Worm (Caenorhabditis elegans) whole organism, L1 larva: Measurements from ENCODE around the gene chst-1.

Experiments
- C16A3.4 ChIP-seq: fragments of 150-350 bp; optimal IDR thresholded peaks from 2 replicates; lab custom pipeline; 2014; ENCODE audit warnings: missing biosample characterization, missing genetic modification characterization
- C34B4.2 ChIP-seq: sonication (generic microtip); optimal IDR thresholded peaks from 2 replicates; lab custom pipeline; 2017; ENCODE audit warnings: mild to moderate bottlenecking, missing genetic modification characterization, missing compliant biosample characterization
- F16B12.6 ChIP-seq: fragments of 150-350 bp; optimal IDR thresholded peaks from 2 replicates; lab custom pipeline; 2014; ENCODE audit warnings: missing biosample characterization, missing genetic modification characterization
- Y116A8C.19 ChIP-seq: sonication (generic microtip); optimal IDR thresholded peaks from 2 replicates; lab custom pipeline; 2016; ENCODE audit warnings: missing compliant biosample characterization, missing genetic modification characterization, borderline replicate concordance
- aha-1 ChIP-seq: fragments of 150-350 bp; optimal IDR thresholded peaks from 2 replicates; lab custom pipeline; 2014; ENCODE audit warnings: missing biosample characterization, missing genetic modification characterization
- alr-1 ChIP-seq: fragments of 200-800 bp; sonication (Bioruptor generic); optimal IDR thresholded peaks from 2 replicates; lab custom pipeline; 2018; ENCODE audit warnings: borderline replicate concordance, mild to moderate bottlenecking, missing genetic modification characterization, missing compliant biosample characterization
- aly-2 ChIP-seq: fragments of 150-350 bp; optimal IDR thresholded peaks from 2 replicates; lab custom pipeline; 2014; ENCODE audit warnings: missing biosample characterization, missing genetic modification characterization
- blmp-1 ChIP-seq: fragments of 150-350 bp; optimal IDR thresholded peaks from 2 replicates; lab custom pipeline; 2014; ENCODE audit warnings: missing biosample characterization, missing genetic modification characterization
- ceh-63 ChIP-seq: fragments of 200-800 bp; sonication (Bioruptor generic); optimal IDR thresholded peaks from 2 replicates; lab custom pipeline; 2018; ENCODE audit warnings: mild to moderate bottlenecking, missing genetic modification characterization, missing compliant biosample characterization
- ceh-82 ChIP-seq, 3 experiments: fragments of 150-350 bp in 1 of 3; sonication (generic microtip) in 2 of 3; optimal IDR thresholded peaks; 2 replicates each; lab custom pipeline; 2014 to 2017; ENCODE audit warnings: missing biosample characterization in 3 of 3, missing genetic modification characterization in 3 of 3
- ceh-88 ChIP-seq: fragments of 200-800 bp; sonication (Bioruptor generic); IDR thresholded peaks from 2 replicates; pipeline ENCODE4 v1.3.6; 2022; ENCODE audit warnings: missing genetic modification characterization, missing compliant biosample characterization
- ces-1 ChIP-seq: fragments of 150-350 bp; optimal IDR thresholded peaks from 2 replicates; lab custom pipeline; 2014; ENCODE audit warnings: missing biosample characterization, missing genetic modification reagents, missing genetic modification characterization
- dpl-1 ChIP-seq, 3 experiments: fragments of 150-350 bp in 2 of 3; sonication (generic microtip) in 1 of 3; optimal IDR thresholded peaks; 2 replicates each; lab custom pipeline; 2014 to 2017; ENCODE audit warnings: missing biosample characterization in 3 of 3, missing genetic modification characterization in 3 of 3, missing genetic modification reagents in 3 of 3
- dsc-1 ChIP-seq: sonication (generic microtip); optimal IDR thresholded peaks from 2 replicates; lab custom pipeline; 2016; ENCODE audit warnings: mild to moderate bottlenecking, missing genetic modification characterization, missing compliant biosample characterization
- efl-1 ChIP-seq, 4 experiments: fragments of 150-350 bp; optimal IDR thresholded peaks in 3 of 4; peaks in 1 of 4; 1 replicate in 1 of 4; 2 replicates in 3 of 4; lab custom pipeline; 2014; ENCODE audit warnings: missing biosample characterization in 2 of 4, missing genetic modification characterization in 2 of 4, missing genetic modification reagents in 2 of 4
- egl-27 ChIP-seq, 2 experiments: fragments of 150-350 bp in 1 of 2; sonication (generic microtip); optimal IDR thresholded peaks; 3 replicates each; lab custom pipeline; 2017 to 2018; ENCODE audit warnings: missing biosample characterization in 2 of 2, missing genetic modification characterization in 2 of 2, missing genetic modification reagents in 2 of 2
- elt-3 ChIP-seq, 6 experiments: fragments of 150-350 bp in 1 of 6; sonication (generic microtip); optimal IDR thresholded peaks; 2 replicates each; lab custom pipeline; 2017 to 2018; ENCODE audit warnings: missing biosample characterization in 6 of 6, missing genetic modification characterization in 6 of 6, inconsistent platforms in 1 of 6
- fkh-10 ChIP-seq: sonication (generic microtip); optimal IDR thresholded peaks from 2 replicates; lab custom pipeline; 2017; ENCODE audit warnings: missing biosample characterization, missing genetic modification reagents, missing genetic modification characterization
- fkh-4 ChIP-seq: sonication (generic microtip); optimal IDR thresholded peaks from 2 replicates; lab custom pipeline; 2016; ENCODE audit warnings: missing compliant biosample characterization, missing genetic modification characterization, borderline replicate concordance
- fkh-8 ChIP-seq: sonication (generic microtip); optimal IDR thresholded peaks from 2 replicates; lab custom pipeline; 2016; ENCODE audit warnings: mild to moderate bottlenecking, missing genetic modification characterization, missing compliant biosample characterization
- fos-1 ChIP-seq: fragments of 150-350 bp; optimal IDR thresholded peaks from 2 replicates; lab custom pipeline; 2014; ENCODE audit warnings: missing biosample characterization, missing genetic modification characterization
- hlh-17 ChIP-seq: fragments of 200-800 bp; sonication (Bioruptor generic); optimal IDR thresholded peaks from 2 replicates; lab custom pipeline; 2018; ENCODE audit warnings: missing genetic modification characterization, mild to moderate bottlenecking, missing compliant biosample characterization, moderate library complexity, borderline replicate concordance
- irx-1 ChIP-seq: sonication (generic microtip); optimal IDR thresholded peaks from 2 replicates; lab custom pipeline; 2016; ENCODE audit warnings: missing genetic modification characterization, missing compliant biosample characterization
- isw-1 ChIP-seq: fragments of 200-800 bp; sonication (Bioruptor generic); IDR thresholded peaks from 2 replicates; pipeline ENCODE4 v1.3.6; 2022; ENCODE audit warnings: missing genetic modification characterization, missing compliant biosample characterization
- jun-1 ChIP-seq: fragments of 150-350 bp; optimal IDR thresholded peaks from 2 replicates; lab custom pipeline; 2014; ENCODE audit warnings: missing biosample characterization, missing genetic modification reagents, missing genetic modification characterization
- lin-14 ChIP-seq: fragments of 200-800 bp; sonication (Bioruptor generic); optimal IDR thresholded peaks from 2 replicates; lab custom pipeline; 2018; ENCODE audit warnings: mild to moderate bottlenecking, missing genetic modification characterization, moderate library complexity, missing compliant biosample characterization
- lin-15B ChIP-seq: fragments of 150-350 bp; sonication (generic microtip); optimal IDR thresholded peaks from 3 replicates; lab custom pipeline; 2014; ENCODE audit warnings: missing biosample characterization, missing genetic modification characterization
- lin-35 ChIP-seq, 2 experiments: fragments of 150-350 bp; optimal IDR thresholded peaks; 2 replicates each; lab custom pipeline; 2014; ENCODE audit warnings: missing biosample characterization in 2 of 2, missing genetic modification characterization in 2 of 2, missing genetic modification reagents in 2 of 2
- lsy-2 ChIP-seq, 2 experiments: fragments of 150-350 bp; optimal IDR thresholded peaks; 2 replicates each; lab custom pipeline; 2014; ENCODE audit warnings: missing biosample characterization in 2 of 2, missing genetic modification characterization in 2 of 2
- mdl-1 ChIP-seq, 2 experiments: fragments of 150-350 bp; optimal IDR thresholded peaks; 2 replicates each; lab custom pipeline; 2014 to 2017; ENCODE audit warnings: missing biosample characterization in 2 of 2, missing genetic modification characterization in 2 of 2, inconsistent platforms in 1 of 2
- mef-2 ChIP-seq: fragments of 150-350 bp; optimal IDR thresholded peaks from 2 replicates; lab custom pipeline; 2014; ENCODE audit warnings: missing biosample characterization, missing genetic modification characterization
- mep-1 ChIP-seq: fragments of 150-350 bp; optimal IDR thresholded peaks from 2 replicates; lab custom pipeline; 2014; ENCODE audit warnings: missing biosample characterization, missing genetic modification characterization
- nhr-12 ChIP-seq: sonication (generic microtip); optimal IDR thresholded peaks from 2 replicates; lab custom pipeline; 2017; ENCODE audit warnings: missing biosample characterization, missing genetic modification characterization
- nhr-19 ChIP-seq: fragments of 200-800 bp; sonication (Bioruptor generic); conservative IDR thresholded peaks from 2 replicates; pipeline ENCODE4 v1.3.6; 2022; ENCODE audit warnings: missing genetic modification characterization, missing compliant biosample characterization
- nhr-20 ChIP-seq: sonication (generic microtip); optimal IDR thresholded peaks from 2 replicates; lab custom pipeline; 2016; ENCODE audit warnings: mild to moderate bottlenecking, missing genetic modification characterization, missing compliant biosample characterization
- nhr-237 ChIP-seq: fragments of 150-350 bp; optimal IDR thresholded peaks from 2 replicates; lab custom pipeline; 2014; ENCODE audit warnings: missing biosample characterization, missing genetic modification characterization
- nhr-28 ChIP-seq: fragments of 150-350 bp; optimal IDR thresholded peaks from 2 replicates; lab custom pipeline; 2014; ENCODE audit warnings: missing biosample characterization, missing genetic modification characterization
- nhr-47 ChIP-seq: sonication (generic microtip); optimal IDR thresholded peaks from 2 replicates; lab custom pipeline; 2016; ENCODE audit warnings: mild to moderate bottlenecking, missing genetic modification characterization, moderate library complexity, missing compliant biosample characterization
- nhr-71 ChIP-seq: sonication (generic microtip); optimal IDR thresholded peaks from 2 replicates; lab custom pipeline; 2016; ENCODE audit warnings: mild to moderate bottlenecking, missing genetic modification characterization, moderate library complexity, missing compliant biosample characterization
- nhr-85 ChIP-seq: sonication (generic microtip); peaks from one replicate; lab custom pipeline; 2016; ENCODE audit warnings: missing genetic modification characterization, inconsistent platforms, missing compliant biosample characterization
- pag-3 ChIP-seq: sonication (generic microtip); optimal IDR thresholded peaks from 2 replicates; lab custom pipeline; 2017; ENCODE audit warnings: missing genetic modification characterization, mild to moderate bottlenecking, missing compliant biosample characterization, antibody characterized with exemption, borderline replicate concordance; ENCODE audit not compliant: insufficient read depth
- pqm-1 ChIP-seq: sonication (generic microtip); optimal IDR thresholded peaks from 3 replicates; lab custom pipeline; 2017; ENCODE audit warnings: missing biosample characterization, missing genetic modification characterization
- rnt-1 ChIP-seq: sonication (generic microtip); optimal IDR thresholded peaks from 2 replicates; lab custom pipeline; 2016; ENCODE audit warnings: mild to moderate bottlenecking, missing genetic modification characterization, moderate library complexity, missing compliant biosample characterization
- skn-1 ChIP-seq: fragments of 150-350 bp; optimal IDR thresholded peaks from 2 replicates; lab custom pipeline; 2014; ENCODE audit warnings: missing biosample characterization, missing genetic modification characterization
- snpc-4 ChIP-seq: fragments of 150-350 bp; optimal IDR thresholded peaks from 2 replicates; lab custom pipeline; 2014; ENCODE audit warnings: missing biosample characterization, missing genetic modification characterization
- snu-23 ChIP-seq: sonication (generic microtip); optimal IDR thresholded peaks from 2 replicates; lab custom pipeline; 2016; ENCODE audit warnings: missing genetic modification characterization, missing compliant biosample characterization
- sox-4 ChIP-seq: sonication (generic microtip); optimal IDR thresholded peaks from 2 replicates; lab custom pipeline; 2016; ENCODE audit warnings: missing genetic modification characterization, missing compliant biosample characterization
- swsn-7 ChIP-seq: sonication (generic microtip); optimal IDR thresholded peaks from 2 replicates; lab custom pipeline; 2016; ENCODE audit warnings: missing genetic modification characterization, missing compliant biosample characterization
- tbx-2 ChIP-seq: sonication (generic microtip); optimal IDR thresholded peaks from 2 replicates; lab custom pipeline; 2016; ENCODE audit warnings: missing genetic modification characterization, missing compliant biosample characterization
- unc-130 ChIP-seq: fragments of 150-350 bp; optimal IDR thresholded peaks from 2 replicates; lab custom pipeline; 2017; ENCODE audit warnings: missing biosample characterization, missing genetic modification characterization, inconsistent platforms
- unc-98 ChIP-seq: fragments of 200-800 bp; sonication (Bioruptor generic); IDR thresholded peaks from 2 replicates; pipeline ENCODE4 v1.3.6; 2022; ENCODE audit warnings: missing genetic modification characterization, missing compliant biosample characterization
- xbp-1 ChIP-seq: sonication (generic microtip); optimal IDR thresholded peaks from 2 replicates; lab custom pipeline; 2016; ENCODE audit warnings: missing genetic modification characterization, missing compliant biosample characterization
- ztf-4 ChIP-seq: fragments of 150-350 bp; optimal IDR thresholded peaks from 2 replicates; lab custom pipeline; 2014; ENCODE audit warnings: missing biosample characterization, missing genetic modification characterization

chst-1 gene

ce11 chrII:8124867-8125266, 18.1 kb upstream of the chst-1 start, which contains the start of gene ire-1:
Gene ire-1, minus strand, starts transcription at chrII:8124910.
- TF ChIP-seq dpl-1 (GFP tag; optimal IDR thresholded peaks at IDR 0.05; lab: Kevin White, UChicago) (peak; percentile 54 to 75 (median 70)), mef-2 (tag; lab: Kevin White, UChicago) (no peak), jun-1 (tag; lab: Kevin White, UChicago) (peak; percentile 12), hlh-17 (GFP tag; lab: Kevin White, UChicago) (no peak), lin-14 (GFP tag; lab: Kevin White, UChicago) (peak; percentile 47), unc-130 (tag; lab: Kevin White, UChicago) (peak; percentile 80), nhr-20 (peak; percentile 39), ztf-4 (no peak), xbp-1 (tag; lab: Kevin White, UChicago) (peak; percentile 59), mep-1 (peak; percentile 78), fkh-8 (tag; lab: Kevin White, UChicago) (peak; percentile 48), unc-98 (no peak), fos-1 (peak; percentile 35), F16B12.6 (tag; lab: Kevin White, UChicago) (peak; percentile 85), skn-1 (peak; percentile 80), aly-2 (tag; lab: Kevin White, UChicago) (no peak), C34B4.2 (tag; lab: Kevin White, UChicago) (no peak), snpc-4 (peak; percentile 33), pqm-1 (no peak), aha-1 (tag; lab: Kevin White, UChicago) (no peak), lin-15B (peak; percentile 37), alr-1 (tag; lab: Kevin White, UChicago) (no peak), pag-3 (tag; lab: Kevin White, UChicago) (no peak), sox-4 (tag; lab: Kevin White, UChicago) (no peak), mdl-1 (tag; optimal IDR thresholded peaks at IDR 0.05; lab: Kevin White, UChicago) (peak in 1 of 2 experiments; percentile 53), ces-1 (GFP tag; lab: Kevin White, UChicago) (no peak), rnt-1 (peak; percentile 44), lin-35 (GFP tag; optimal IDR thresholded peaks at IDR 0.05; lab: Kevin White, UChicago) (peak; percentile 71 to 88), tbx-2 (tag; lab: Kevin White, UChicago) (peak; percentile 26), dsc-1 (tag; lab: Kevin White, UChicago) (peak; percentile 9), C16A3.4 (tag; lab: Kevin White, UChicago) (peak; percentile 81), nhr-47 (tag; lab: Kevin White, UChicago) (peak; percentile 52), snu-23 (GFP tag; lab: Kevin White, UChicago) (peak; percentile 72), Y116A8C.19 (tag; lab: Kevin White, UChicago) (no peak), fkh-4 (tag; lab: Kevin White, UChicago) (no peak), fkh-10 (no peak), ceh-82 (tag; optimal IDR thresholded peaks at IDR 0.05; lab: Kevin White, UChicago) (peak in 2 of 3 experiments; percentile 31 to 50), irx-1 (tag; lab: Kevin White, UChicago) (no peak), egl-27 (tag; optimal IDR thresholded peaks at IDR 0.05; lab: Kevin White, UChicago) (no peak), nhr-28 (tag; lab: Kevin White, UChicago) (no peak), nhr-85 (tag; lab: Kevin White, UChicago) (no peak), nhr-19 (no peak), elt-3 (tag; optimal IDR thresholded peaks at IDR 0.05; lab: Kevin White, UChicago) (peak in 1 of 6 experiments; percentile 59), nhr-71 (tag; lab: Kevin White, UChicago) (peak; percentile 65), swsn-7 (tag; lab: Kevin White, UChicago) (peak; percentile 50), isw-1 (peak; percentile 50), ceh-88 (no peak), nhr-237 (tag; lab: Kevin White, UChicago) (no peak), nhr-12 (tag; lab: Kevin White, UChicago) (no peak), blmp-1 (tag; lab: Kevin White, UChicago) (peak; percentile 49), efl-1 (optimal IDR thresholded peaks at IDR 0.05; lab: Kevin White, UChicago) (peak; percentile 52 to 69), efl-1 (GFP tag; optimal IDR thresholded peaks at IDR 0.05 in 1 of 2; lab: Kevin White, UChicago) (peak; percentile 70 to 95), lsy-2 (tag; optimal IDR thresholded peaks at IDR 0.05; lab: Kevin White, UChicago) (peak; percentile 98 to 100), ceh-63 (GFP tag; lab: Kevin White, UChicago) (no peak)
